Worm (Caenorhabditis elegans) whole organism, midembryonic: ENCODE data around the gene F11C7.6.

ENCODE experiments used
- T22C8.4 ChIP-seq: fragments of 200-800 bp; sonication (Bioruptor generic); IDR thresholded peaks from 2 replicates; pipeline ENCODE4 v1.3.6; 2022; ENCODE audit warnings: missing genetic modification characterization, missing compliant biosample characterization
- cog-1 ChIP-seq: sonication (generic microtip); optimal IDR thresholded peaks from 2 replicates; lab custom pipeline; 2016; ENCODE audit warnings: missing genetic modification characterization, missing compliant biosample characterization
- flt-1 ChIP-seq: fragments of 200-800 bp; sonication (Bioruptor generic); IDR thresholded peaks from 2 replicates; pipeline ENCODE4 v1.3.6; 2022; ENCODE audit warnings: missing genetic modification characterization, missing compliant biosample characterization
- klf-2 ChIP-seq: fragments of 200-800 bp; sonication (Bioruptor generic); conservative IDR thresholded peaks from 2 replicates; pipeline ENCODE4 v1.3.6; 2022; ENCODE audit warnings: missing genetic modification reagents, missing genetic modification characterization, missing compliant biosample characterization
- med-1 ChIP-seq: sonication (generic microtip); optimal IDR thresholded peaks from 2 replicates; lab custom pipeline; 2017; ENCODE audit warnings: missing genetic modification characterization, mild to moderate bottlenecking, missing compliant biosample characterization, antibody characterized with exemption, missing genetic modification reagents; ENCODE audit not compliant: insufficient read depth
- ref-1 ChIP-seq: fragments of 200-800 bp; sonication (Bioruptor generic); conservative IDR thresholded peaks from 2 replicates; pipeline ENCODE4 v1.3.6; 2022; ENCODE audit warnings: missing genetic modification reagents, missing genetic modification characterization, missing compliant biosample characterization
- tab-1 ChIP-seq: fragments of 200-800 bp; sonication (Bioruptor generic); IDR thresholded peaks from 2 replicates; pipeline ENCODE4 v1.3.6; 2022; ENCODE audit warnings: missing genetic modification characterization, missing compliant biosample characterization
- ztf-23 ChIP-seq: fragments of 200-800 bp; sonication (Bioruptor generic); IDR thresholded peaks from 2 replicates; pipeline ENCODE4 v1.3.6; 2022; ENCODE audit warnings: missing genetic modification reagents, missing genetic modification characterization, missing compliant biosample characterization
- ztf-29 ChIP-seq: fragments of 200-800 bp; sonication (Bioruptor generic); IDR thresholded peaks from 2 replicates; pipeline ENCODE4 v1.3.6; 2022; ENCODE audit warnings: missing genetic modification reagents, missing genetic modification characterization, missing compliant biosample characterization

The F11C7.6 gene

DNA sequence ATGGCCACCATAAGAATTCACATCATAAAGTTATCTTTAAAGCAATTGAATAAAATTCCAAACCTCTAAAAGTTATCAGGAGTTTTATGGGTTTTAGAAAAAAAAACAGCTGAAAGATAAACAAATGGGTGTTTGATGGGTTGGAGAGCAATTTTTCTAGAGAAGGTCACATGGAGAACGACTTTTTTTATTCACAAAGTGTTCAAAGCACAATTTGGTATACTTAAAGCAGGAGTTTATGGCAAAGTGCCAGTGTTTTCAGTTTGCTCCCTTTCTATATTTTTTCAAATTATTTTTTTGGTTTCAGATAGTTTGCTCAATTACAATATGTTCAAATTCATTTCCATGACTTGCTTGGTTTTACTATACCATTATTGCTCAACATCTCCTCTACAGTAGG is at the start of gene F11C7.6:
F11C7.6 (plus strand) TSS at position 301 of the 400 bp plus-strand sequence.
- TF ChIP-seq med-1 (GFP tag; lab: Kevin White, UChicago) (no peak), klf-2 (GFP tag; lab: Robert Waterston, UW) (no peak), ref-1 (GFP tag; lab: Robert Waterston, UW) (no peak), ztf-29 (GFP tag; lab: Robert Waterston, UW) (no peak), ztf-23 (GFP tag; lab: Robert Waterston, UW) (no peak), T22C8.4 (GFP tag; lab: Robert Waterston, UW) (no peak), flt-1 (no peak), tab-1 (GFP tag; lab: Robert Waterston, UW) (no peak), cog-1 (tag; lab: Kevin White, UChicago) (no peak)

DNA sequence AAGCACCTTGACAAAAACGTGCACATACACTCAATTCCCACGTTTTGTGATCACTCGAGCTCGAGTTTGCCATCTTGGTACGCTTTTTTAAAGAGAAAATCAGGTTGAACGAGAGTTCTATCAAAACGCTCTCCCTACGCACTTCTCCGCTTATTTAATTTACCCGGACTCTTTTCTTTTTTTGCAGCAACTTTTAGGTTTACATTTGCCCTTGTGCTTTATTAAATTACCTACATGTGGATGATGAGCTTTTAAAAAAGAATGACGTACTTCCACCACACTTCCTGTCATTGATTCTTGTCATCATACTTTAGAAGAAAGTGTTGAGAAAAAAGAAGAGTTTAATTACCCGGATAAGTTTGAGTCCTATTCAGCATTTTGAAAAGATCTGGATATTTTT is 49.3 kb upstream of the F11C7.6 start:
- no peak for TF ChIP-seq cog-1 (tag; lab: Kevin White, UChicago)
- TF ChIP-seq flt-1, result no peak

DNA sequence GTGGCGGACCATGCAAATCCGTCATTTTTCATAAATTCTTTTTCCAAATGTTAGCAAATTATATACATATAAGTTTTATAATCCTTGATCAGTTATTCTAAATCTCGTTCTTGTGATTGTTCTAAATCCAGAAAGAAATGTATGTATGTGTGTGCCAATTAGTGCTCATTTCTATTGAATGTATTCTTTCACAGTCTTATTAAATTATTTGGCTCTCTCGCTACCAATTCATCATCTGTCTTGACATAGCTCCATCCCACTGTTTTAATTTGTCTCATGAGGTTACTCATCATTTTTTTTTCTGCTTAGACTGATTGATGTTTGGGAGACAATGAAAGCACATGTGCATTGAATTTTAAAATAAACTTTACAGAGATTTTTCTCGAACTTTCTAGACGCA is 45.9 kb upstream of the F11C7.6 start:
- TF ChIP-seq flt-1, result no peak
- no peak for TF ChIP-seq tab-1 (GFP tag; lab: Robert Waterston, UW)
- no peak for TF ChIP-seq T22C8.4 (GFP tag; lab: Robert Waterston, UW)
- TF ChIP-seq ztf-23 (GFP tag; lab: Robert Waterston, UW), result no peak
- TF ChIP-seq med-1 (GFP tag; lab: Kevin White, UChicago), result no peak
- TF ChIP-seq klf-2 (GFP tag; lab: Robert Waterston, UW), result no peak
- no peak for TF ChIP-seq ref-1 (GFP tag; lab: Robert Waterston, UW)
- no peak for TF ChIP-seq cog-1 (tag; lab: Kevin White, UChicago)
- no peak for TF ChIP-seq ztf-29 (GFP tag; lab: Robert Waterston, UW)

DNA sequence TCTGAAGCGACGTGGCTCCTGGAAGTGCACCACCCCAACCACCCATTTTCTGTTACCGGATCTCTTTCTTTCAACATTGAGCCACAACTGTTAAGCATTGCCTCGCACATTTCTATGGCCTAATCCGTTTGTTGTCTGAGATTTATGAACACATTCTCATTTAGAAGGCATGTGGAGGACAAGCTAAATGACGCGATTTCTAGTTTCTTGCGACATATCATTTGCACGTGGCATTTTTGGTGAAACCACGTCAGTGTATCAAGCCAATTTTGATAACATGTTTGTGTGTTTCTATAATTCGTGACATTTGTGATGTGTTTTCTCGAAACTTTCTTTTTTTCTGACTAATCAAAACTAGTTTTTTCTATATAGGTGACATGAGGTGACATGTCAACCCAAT is 44.6 kb upstream of the F11C7.6 start:
- TF ChIP-seq klf-2 (GFP tag; lab: Robert Waterston, UW), result no peak

DNA sequence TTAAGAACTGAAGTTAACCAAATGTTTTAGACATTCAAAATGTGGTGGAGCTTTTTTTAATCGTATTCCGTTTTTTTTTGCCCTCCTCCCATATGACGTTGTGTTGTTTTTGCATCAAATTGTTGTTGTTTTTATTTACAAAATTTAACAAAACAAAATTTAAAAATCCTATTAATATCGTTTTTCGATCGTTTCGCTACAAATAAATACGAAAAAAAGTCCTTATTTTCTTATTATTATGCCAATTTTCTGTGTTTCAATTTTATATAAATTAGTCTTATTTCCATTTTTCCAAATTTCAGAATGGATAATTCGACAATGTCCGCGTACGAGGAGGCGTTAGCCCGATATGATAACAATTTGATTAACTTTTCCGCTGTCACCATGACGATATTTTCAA is 41.9 kb upstream of the F11C7.6 start, which contains the start of gene npr-36:
npr-36 (plus strand) TSS at position 301 of the 400 bp plus-strand sequence.
- TF ChIP-seq tab-1 (GFP tag; lab: Robert Waterston, UW) (no peak), klf-2 (GFP tag; lab: Robert Waterston, UW) (no peak), ref-1 (GFP tag; lab: Robert Waterston, UW) (no peak), ztf-29 (GFP tag; lab: Robert Waterston, UW) (no peak), T22C8.4 (GFP tag; lab: Robert Waterston, UW) (no peak), med-1 (GFP tag; lab: Kevin White, UChicago) (no peak), flt-1 (no peak), ztf-23 (GFP tag; lab: Robert Waterston, UW) (no peak), cog-1 (tag; lab: Kevin White, UChicago) (no peak)

DNA sequence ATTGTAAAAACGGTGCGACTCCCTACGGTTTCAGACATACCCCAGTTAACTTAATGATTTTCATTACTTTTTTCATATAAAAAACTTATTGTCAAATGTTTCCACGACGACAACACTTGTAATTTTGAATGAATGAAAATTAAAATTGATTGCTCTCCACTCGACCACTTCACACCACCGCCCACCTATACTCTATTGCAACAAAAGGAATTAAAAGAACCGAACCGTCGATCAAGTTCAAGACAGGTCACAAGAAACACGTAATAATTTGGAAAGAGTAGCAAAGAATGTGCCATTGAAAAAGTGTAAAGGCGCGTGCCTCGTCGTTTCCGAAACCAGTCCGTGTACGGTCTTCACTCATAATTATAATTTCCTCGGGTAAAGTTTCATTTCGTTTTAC is 38.8 kb upstream of the F11C7.6 start, which contains the start of gene F10D7.11:
F10D7.11 (plus strand) TSS at position 301 of the 400 bp plus-strand sequence.
- TF ChIP-seq tab-1 (GFP tag; lab: Robert Waterston, UW) (no peak), ztf-29 (GFP tag; lab: Robert Waterston, UW) (no peak), cog-1 (tag; lab: Kevin White, UChicago) (no peak), flt-1 (no peak), T22C8.4 (GFP tag; lab: Robert Waterston, UW) (no peak), ztf-23 (GFP tag; lab: Robert Waterston, UW) (no peak), med-1 (GFP tag; lab: Kevin White, UChicago) (no peak), ref-1 (GFP tag; lab: Robert Waterston, UW) (no peak), klf-2 (GFP tag; lab: Robert Waterston, UW) (no peak)

DNA sequence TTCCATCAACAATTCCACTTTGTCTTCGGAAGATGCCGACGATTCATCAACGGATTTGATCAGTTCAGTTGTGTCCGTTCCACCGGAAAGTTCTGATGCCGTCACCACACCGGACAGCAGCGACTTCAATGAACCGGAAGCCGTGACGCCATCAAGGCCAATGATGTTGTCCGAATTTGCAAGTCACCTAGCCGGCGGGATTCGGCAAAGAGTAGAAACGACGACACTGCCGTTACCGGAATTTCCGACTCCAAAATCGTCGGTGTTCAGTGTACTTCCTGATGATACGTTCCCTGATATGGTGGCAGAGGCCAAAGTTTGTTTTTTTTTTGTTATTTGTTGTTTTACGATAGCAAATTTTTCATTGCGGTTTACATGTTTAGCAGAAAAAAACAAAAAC is 37.9 kb upstream of the F11C7.6 start:
- TF ChIP-seq T22C8.4 (GFP tag; lab: Robert Waterston, UW), result no peak

DNA sequence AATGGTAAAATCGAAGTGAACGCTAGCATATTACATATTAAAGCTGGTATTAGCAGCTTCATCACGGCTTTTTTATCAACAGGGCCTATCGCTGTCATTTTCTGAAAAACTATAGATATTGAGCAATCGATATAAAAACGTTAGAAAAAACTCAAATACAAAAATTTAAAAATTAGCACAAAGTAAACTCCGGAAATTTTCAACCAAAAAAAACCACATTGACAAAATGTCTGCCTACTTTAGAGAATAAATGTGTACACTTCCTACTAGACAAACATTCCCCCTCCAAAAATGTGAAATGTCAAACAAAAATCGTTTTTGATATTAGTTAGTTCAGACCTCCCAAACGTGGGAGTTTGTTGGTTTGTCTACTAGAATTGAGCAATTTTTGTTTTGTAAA is 32.8 kb upstream of the F11C7.6 start, which contains the start of gene mfsd-10:
mfsd-10 (minus strand) TSS at position 101 of the 400 bp plus-strand sequence.
- TF ChIP-seq med-1 (GFP tag; lab: Kevin White, UChicago) (no peak), ztf-29 (GFP tag; lab: Robert Waterston, UW) (no peak), ztf-23 (GFP tag; lab: Robert Waterston, UW) (no peak), klf-2 (GFP tag; lab: Robert Waterston, UW) (no peak), tab-1 (GFP tag; lab: Robert Waterston, UW) (no peak), flt-1 (no peak), T22C8.4 (GFP tag; lab: Robert Waterston, UW) (no peak), ref-1 (GFP tag; lab: Robert Waterston, UW) (no peak), cog-1 (tag; lab: Kevin White, UChicago) (no peak)

DNA sequence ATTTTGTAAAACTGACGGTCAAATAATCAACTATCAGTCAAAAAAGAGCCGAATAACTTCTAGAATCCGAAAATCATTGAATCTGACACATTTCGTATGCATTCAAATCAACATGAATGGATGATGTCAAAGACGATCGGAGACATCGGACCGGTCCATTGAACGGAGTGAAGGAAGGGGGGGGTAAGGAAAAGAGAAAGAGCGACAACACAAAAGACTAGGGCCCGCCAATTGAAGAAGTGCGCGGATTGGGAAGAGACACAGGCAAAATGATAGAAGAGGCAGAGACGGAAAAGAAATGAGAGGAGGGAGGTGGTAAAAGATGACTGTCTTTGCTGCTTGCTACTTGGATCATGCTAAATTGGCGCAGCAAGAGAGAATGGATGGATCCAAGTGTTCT is 31.9 kb upstream of the F11C7.6 start:
- TF ChIP-seq med-1 (GFP tag; lab: Kevin White, UChicago) (no peak), ref-1 (GFP tag; lab: Robert Waterston, UW) (no peak), cog-1 (tag; lab: Kevin White, UChicago) (no peak), tab-1 (GFP tag; lab: Robert Waterston, UW) (no peak), ztf-29 (GFP tag; lab: Robert Waterston, UW) (no peak), klf-2 (GFP tag; lab: Robert Waterston, UW) (no peak), ztf-23 (GFP tag; lab: Robert Waterston, UW) (no peak), flt-1 (no peak)

DNA sequence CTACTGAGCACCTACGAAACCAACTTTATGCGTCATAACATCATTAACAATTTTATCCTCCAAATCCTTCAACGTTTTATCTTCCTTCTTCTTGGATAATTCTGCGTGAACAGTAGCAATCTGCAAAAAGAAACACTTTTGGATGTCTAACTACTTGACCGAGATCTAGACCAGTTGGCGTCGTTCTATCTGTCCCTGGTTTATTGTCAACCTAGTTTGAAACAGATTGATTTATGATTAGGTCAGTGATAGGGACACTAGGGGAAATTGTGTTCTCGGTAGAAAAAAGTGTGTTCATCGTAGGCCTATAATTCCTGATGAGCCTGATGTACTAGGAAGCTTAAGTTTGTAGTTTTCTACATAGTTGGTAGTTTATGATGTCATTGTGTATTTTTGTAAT is 27.4 kb upstream of the F11C7.6 start:
- TF ChIP-seq ref-1 (GFP tag; lab: Robert Waterston, UW), result no peak
- no peak for TF ChIP-seq med-1 (GFP tag; lab: Kevin White, UChicago)
- TF ChIP-seq tab-1 (GFP tag; lab: Robert Waterston, UW), result no peak
- no peak for TF ChIP-seq cog-1 (tag; lab: Kevin White, UChicago)
- no peak for TF ChIP-seq T22C8.4 (GFP tag; lab: Robert Waterston, UW)
- TF ChIP-seq klf-2 (GFP tag; lab: Robert Waterston, UW), result no peak
- no peak for TF ChIP-seq ztf-23 (GFP tag; lab: Robert Waterston, UW)
- TF ChIP-seq flt-1, result no peak
- no peak for TF ChIP-seq ztf-29 (GFP tag; lab: Robert Waterston, UW)
